Fruit fly (Drosophila melanogaster): ENCODE data around the gene CG6138.

Gene CG6138

DNA sequence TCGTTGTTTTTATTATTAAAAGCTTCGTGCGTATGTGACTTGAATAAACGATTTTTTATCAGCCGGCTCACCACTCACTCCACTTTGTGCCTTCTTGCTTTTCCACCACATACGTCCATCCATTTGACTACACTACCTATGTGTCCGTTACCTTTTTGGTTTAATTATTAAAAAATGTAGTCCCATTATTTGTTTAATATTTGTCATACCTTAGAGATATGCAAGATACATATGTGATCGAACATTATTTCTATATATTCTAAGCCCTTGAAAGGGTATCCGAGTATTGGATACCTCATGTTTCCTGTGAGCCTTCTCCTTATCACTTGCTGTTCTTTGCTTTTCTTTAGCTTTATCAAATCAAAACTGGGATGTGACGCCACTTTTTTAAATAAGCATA lies 47.8 kb upstream of the CG6138 start (continued):
- TF ChIP-seq run (tag; optimal IDR thresholded peaks at IDR 0.05) = no peak
- TF ChIP-seq dati (GFP tag; IDR thresholded peaks at IDR 0.05) = 0 out of 2 replicates have a peak, but pooled peaks have one; percentile 34
- TF ChIP-seq toy (GFP tag; IDR thresholded peaks at IDR 0.05) = no peak
- TF ChIP-seq tup (GFP tag; optimal IDR thresholded peaks at IDR 0.05) = no peak
- peak; percentile 38 for TF ChIP-seq Deaf1 (tag; optimal IDR thresholded peaks at IDR 0.05)
- TF ChIP-seq Gsc (GFP tag; IDR thresholded peaks at IDR 0.05) = no peak
- peak; percentile 43; the same call in 1 of the 3 replicates for TF ChIP-seq CG2889 (GFP tag; IDR thresholded peaks at IDR 0.05)
- peak; percentile 66 for TF ChIP-seq CG3281 (GFP tag; optimal IDR thresholded peaks at IDR 0.05)
- TF ChIP-seq CG15073 (GFP tag; optimal IDR thresholded peaks at IDR 0.05) = no peak
- peak; percentile 15 for TF ChIP-seq CG8281 (tag; optimal IDR thresholded peaks at IDR 0.05)
- TF ChIP-seq ci (GFP tag; IDR thresholded peaks at IDR 0.05) = peak; percentile 79
- no peak for TF ChIP-seq tna (GFP tag; IDR thresholded peaks at IDR 0.05; ENCODE audit: partially characterized antibody)
- peak; percentile 52; the same call in 1 of the 2 replicates for TF ChIP-seq sens-2 (GFP tag; IDR thresholded peaks at IDR 0.05)
- TF ChIP-seq CG9609 (GFP tag; optimal IDR thresholded peaks at IDR 0.05) = peak; percentile 4
- TF ChIP-seq klu (GFP tag; IDR thresholded peaks at IDR 0.05) = 0 out of 2 replicates have a peak, but pooled peaks have one; percentile 24
- TF ChIP-seq phol (tag; optimal IDR thresholded peaks at IDR 0.05) = peak; percentile 47
- TF ChIP-seq chm (GFP tag; IDR thresholded peaks at IDR 0.05) = no peak
- no peak for TF ChIP-seq lola (GFP tag; optimal IDR thresholded peaks at IDR 0.05)
- no peak for TF ChIP-seq cas (GFP tag; IDR thresholded peaks at IDR 0.05)
- peak; percentile 59 for TF ChIP-seq NfI (GFP tag; optimal IDR thresholded peaks at IDR 0.05)
- no peak for TF ChIP-seq pita (GFP tag; optimal IDR thresholded peaks at IDR 0.05)
- no peak for TF ChIP-seq dan (GFP tag; IDR thresholded peaks at IDR 0.05)
- peak; percentile 30 for TF ChIP-seq CG6813 (GFP tag; optimal IDR thresholded peaks at IDR 0.05)
- no peak for TF ChIP-seq hb (GFP tag; IDR thresholded peaks at IDR 0.05; ENCODE audit: partially characterized antibody)
- 0 out of 3 replicates have a peak, but pooled peaks have one; percentile 49 for TF ChIP-seq CG7357 (GFP tag; IDR thresholded peaks at IDR 0.05)
- no peak for TF ChIP-seq twi (tag; optimal IDR thresholded peaks at IDR 0.05)
- TF ChIP-seq MBD-R2 (GFP tag; IDR thresholded peaks at IDR 0.05) = peak; percentile 30; the same call in 1 of the 2 replicates
- TF ChIP-seq CG11560 (tag; IDR thresholded peaks at IDR 0.05) = 0 out of 3 replicates have a peak, but pooled peaks have one; percentile 24
- TF ChIP-seq gem (tag; optimal IDR thresholded peaks at IDR 0.05) = peak; percentile 77
- peak; percentile 48; the same call in 1 of the 2 replicates for TF ChIP-seq CG31441 (GFP tag; IDR thresholded peaks at IDR 0.05)
- peak; percentile 80 for TF ChIP-seq Ptx1 (GFP tag; IDR thresholded peaks at IDR 0.05)
- peak; percentile 74 for TF ChIP-seq Xrp1 (GFP tag; IDR thresholded peaks at IDR 0.05)
- peak; percentile 16 for TF ChIP-seq maf-S (GFP tag; optimal IDR thresholded peaks at IDR 0.05)
- TF ChIP-seq Usf (GFP tag; optimal IDR thresholded peaks at IDR 0.05) = no peak
- no peak for TF ChIP-seq emc (GFP tag; optimal IDR thresholded peaks at IDR 0.05)
- peak; percentile 36 for TF ChIP-seq Atf-2 (GFP tag; optimal IDR thresholded peaks at IDR 0.05)
- peak; percentile 46 for TF ChIP-seq E2f1 (GFP tag; IDR thresholded peaks at IDR 0.05)
- peak; percentile 64; the same call in 1 of the 2 replicates for TF ChIP-seq CG7372 (GFP tag; IDR thresholded peaks at IDR 0.05)
- no peak for TF ChIP-seq CG17912 (GFP tag; optimal IDR thresholded peaks at IDR 0.05)
- no peak for TF ChIP-seq CG3838 (GFP tag; optimal IDR thresholded peaks at IDR 0.05)
- TF ChIP-seq D19A (tag; optimal IDR thresholded peaks at IDR 0.05) = peak; percentile 95
- TF ChIP-seq CG3065 (GFP tag; optimal IDR thresholded peaks at IDR 0.05) = no peak
- TF ChIP-seq CG9817 (tag; optimal IDR thresholded peaks at IDR 0.05) = peak; percentile 47
- peak; percentile 30 for TF ChIP-seq sug (tag; optimal IDR thresholded peaks at IDR 0.05)
- no peak for TF ChIP-seq ac (GFP tag; optimal IDR thresholded peaks at IDR 0.05)
- no peak for TF ChIP-seq CG6175 (GFP tag; IDR thresholded peaks at IDR 0.05)
- TF ChIP-seq Dad (GFP tag; optimal IDR thresholded peaks at IDR 0.05) = no peak
- TF ChIP-seq sens (GFP tag) = peak; percentile 80
- TF ChIP-seq CG2120 (GFP tag; optimal IDR thresholded peaks at IDR 0.05) = peak; percentile 76
- no peak for TF ChIP-seq Jarid2 (GFP tag; optimal IDR thresholded peaks at IDR 0.05)
- no peak for TF ChIP-seq CG15696 (tag; optimal IDR thresholded peaks at IDR 0.05)
- TF ChIP-seq sr (GFP tag; IDR thresholded peaks at IDR 0.05) = no peak

Data from whole organism, embryonic.